Worm (Caenorhabditis elegans): ENCODE data around the gene nhr-254.

DNA sequence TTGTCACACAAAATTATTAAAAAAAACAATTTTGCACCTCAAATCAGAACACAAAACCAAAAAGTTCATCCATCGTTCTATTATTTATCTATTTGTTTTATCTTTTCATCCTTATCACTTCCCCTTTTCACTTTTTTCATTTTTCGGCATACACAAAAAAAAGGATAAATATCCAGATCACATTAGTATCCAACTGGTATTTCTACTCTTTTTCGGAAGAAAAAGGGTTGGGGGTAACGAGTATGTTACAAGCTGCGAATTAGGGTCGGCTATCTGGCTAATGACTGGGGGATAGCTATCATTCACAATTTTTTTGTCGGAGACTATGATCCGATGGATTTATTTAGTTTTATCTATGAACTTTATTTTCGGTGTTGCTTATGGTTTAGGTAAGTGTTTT lies 22.4 kb upstream of the nhr-254 start, which contains the start of gene mltn-7:
- TF ChIP-seq ceh-9 (tag; optimal IDR thresholded peaks at IDR 0.05) = no peak
- TF ChIP-seq ama-1 (optimal IDR thresholded peaks at IDR 0.05) = no peak
- TF ChIP-seq pha-4 (tag; optimal IDR thresholded peaks at IDR 0.05) = no peak
- no peak for TF ChIP-seq unc-86 (tag; optimal IDR thresholded peaks at IDR 0.05)
- TF ChIP-seq ceh-2 (tag; optimal IDR thresholded peaks at IDR 0.05) = no peak
- no peak for TF ChIP-seq pqm-1 (tag; optimal IDR thresholded peaks at IDR 0.05)
- TF ChIP-seq nhr-11 (tag; optimal IDR thresholded peaks at IDR 0.05) = no peak
- TF ChIP-seq madf-2 (tag; optimal IDR thresholded peaks at IDR 0.05) = no peak
- no peak for TF ChIP-seq rnt-1 (tag; optimal IDR thresholded peaks at IDR 0.05)
- TF ChIP-seq ceh-6 (GFP tag; optimal IDR thresholded peaks at IDR 0.05) = no peak
